Worm (Caenorhabditis elegans): ENCODE results near the gene brd-1.

The brd-1 gene

ce11 chrIII:6897587-6898064 is 8.3 kb upstream of the brd-1 start, which contains the start of gene T07E3.4:
Gene T07E3.4 (plus strand): TSS chrIII:6898014.
- TF ChIP-seq fos-1 (tag; optimal IDR thresholded peaks at IDR 0.05) (peak; percentile 58), egl-27 (tag; optimal IDR thresholded peaks at IDR 0.05) (peak; percentile 96), ama-1 (optimal IDR thresholded peaks at IDR 0.05) (peak; percentile 84), snpc-4 (tag; optimal IDR thresholded peaks at IDR 0.05) (no peak), elt-3 (tag; optimal IDR thresholded peaks at IDR 0.05) (no peak), nhr-6 (tag; optimal IDR thresholded peaks at IDR 0.05) (peak; percentile 87), gmeb-1 (tag; optimal IDR thresholded peaks at IDR 0.05) (peak; percentile 68), nhr-23 (tag; optimal IDR thresholded peaks at IDR 0.05) (no peak), ceh-16 (tag; optimal IDR thresholded peaks at IDR 0.05) (no peak), unc-39 (tag; optimal IDR thresholded peaks at IDR 0.05) (no peak), Y55F3AM.14 (GFP tag; optimal IDR thresholded peaks at IDR 0.05) (no peak), mbf-1 (tag; optimal IDR thresholded peaks at IDR 0.05) (no peak), mab-5 (tag; optimal IDR thresholded peaks at IDR 0.05) (peak; percentile 21), dmd-4 (tag; optimal IDR thresholded peaks at IDR 0.05) (no peak), nhr-21 (tag; optimal IDR thresholded peaks at IDR 0.05) (peak; percentile 90), nhr-25 (tag; optimal IDR thresholded peaks at IDR 0.05) (peak; percentile 90), nhr-12 (tag; optimal IDR thresholded peaks at IDR 0.05) (no peak), C34F6.9 (tag; optimal IDR thresholded peaks at IDR 0.05) (peak; percentile 94), nhr-77 (tag; optimal IDR thresholded peaks at IDR 0.05) (no peak), nhr-10 (tag; optimal IDR thresholded peaks at IDR 0.05) (no peak), nhr-237 (tag; optimal IDR thresholded peaks at IDR 0.05) (no peak), unc-62 (GFP tag; optimal IDR thresholded peaks at IDR 0.05) (no peak), sem-4 (tag; optimal IDR thresholded peaks at IDR 0.05) (peak; percentile 79), ztf-11 (tag; optimal IDR thresholded peaks at IDR 0.05) (no peak), ztf-4 (tag; optimal IDR thresholded peaks at IDR 0.05) (peak; percentile 83), nhr-129 (tag; optimal IDR thresholded peaks at IDR 0.05) (peak; percentile 86), mdl-1 (tag; optimal IDR thresholded peaks at IDR 0.05) (no peak), crh-2 (tag; optimal IDR thresholded peaks at IDR 0.05) (peak; percentile 91), F13H6.1 (tag; optimal IDR thresholded peaks at IDR 0.05) (peak; percentile 83), lin-39 (tag; optimal IDR thresholded peaks at IDR 0.05) (peak; percentile 27), aly-2 (tag; optimal IDR thresholded peaks at IDR 0.05) (no peak), blmp-1 (tag; optimal IDR thresholded peaks at IDR 0.05; ENCODE audit: insufficient read depth) (peak; percentile 66), lin-11 (tag; optimal IDR thresholded peaks at IDR 0.05) (no peak), ZK546.5 (tag; optimal IDR thresholded peaks at IDR 0.05) (no peak), unc-55 (GFP tag; optimal IDR thresholded peaks at IDR 0.05) (peak; percentile 61), peb-1 (tag; optimal IDR thresholded peaks at IDR 0.05) (no peak), nhr-11 (tag; optimal IDR thresholded peaks at IDR 0.05) (no peak), elt-1 (tag; optimal IDR thresholded peaks at IDR 0.05) (no peak), alr-1 (tag; optimal IDR thresholded peaks at IDR 0.05) (no peak), zag-1 (tag; optimal IDR thresholded peaks at IDR 0.05) (no peak), R02D3.7 (tag; optimal IDR thresholded peaks at IDR 0.05) (no peak), lin-13 (GFP tag; optimal IDR thresholded peaks at IDR 0.05) (peak; percentile 47), lsy-2 (tag; optimal IDR thresholded peaks at IDR 0.05) (peak; percentile 40 to 86), ztf-1 (GFP tag; conservative IDR thresholded peaks at IDR 0.05) (no peak), skn-1 (tag; optimal IDR thresholded peaks at IDR 0.05) (no peak), sma-9 (GFP tag; optimal IDR thresholded peaks at IDR 0.05) (peak; percentile 98), sma-9 (tag; optimal IDR thresholded peaks at IDR 0.05) (no peak), sma-3 (GFP tag; optimal IDR thresholded peaks at IDR 0.05) (peak; percentile 95), ceh-82 (tag; optimal IDR thresholded peaks at IDR 0.05) (no peak)
